Fruit fly (Drosophila melanogaster) whole organism, wandering third instar larva: ENCODE measurements around the gene ct.

Experiments used
- CG32264 ChIP-seq: fragments of 200-800 bp; sonication (Bioruptor generic); optimal IDR thresholded peaks from 2 replicates; lab custom pipeline; 2016; ENCODE audit warnings: missing biosample characterization, missing genetic modification characterization
- CrebA ChIP-seq: fragments of 200-800 bp; sonication (Bioruptor generic); optimal IDR thresholded peaks from 2 replicates; lab custom pipeline; 2016; ENCODE audit warnings: missing biosample characterization, mild to moderate bottlenecking, missing genetic modification characterization, borderline replicate concordance
- Dfd ChIP-seq: fragments of >200 bp; optimal IDR thresholded peaks from 2 replicates; lab custom pipeline; 2017; ENCODE audit warnings: missing biosample characterization, missing genetic modification characterization
- Dif ChIP-seq: fragments of 200-275, 200-300 bp; sonication (Bioruptor generic); optimal IDR thresholded peaks from 2 replicates; lab custom pipeline; 2018; ENCODE audit warnings: missing biosample characterization, missing genetic modification characterization; ENCODE audit not compliant: partially characterized antibody
- GATAd ChIP-seq: sonication (Bioruptor generic); optimal IDR thresholded peaks from 2 replicates; lab custom pipeline; 2016; ENCODE audit warnings: missing biosample characterization, missing genetic modification characterization
- HLH106 ChIP-seq: fragments of 200-800 bp; optimal IDR thresholded peaks from 3 replicates; lab custom pipeline; 2019; ENCODE audit warnings: missing biosample characterization, mild to moderate bottlenecking, missing genetic modification characterization, moderate library complexity
- Hnf4 ChIP-seq: fragments of 200-800 bp; sonication (Bioruptor generic); optimal IDR thresholded peaks from 2 replicates; lab custom pipeline; 2016; ENCODE audit warnings: missing biosample characterization, mild to moderate bottlenecking, missing genetic modification characterization
- Hr78 ChIP-seq: fragments of >200 bp; optimal IDR thresholded peaks from 2 replicates; lab custom pipeline; 2017; ENCODE audit warnings: missing biosample characterization, missing genetic modification characterization
- Hr83 ChIP-seq: fragments of 200-300 bp; sonication (Bioruptor generic); optimal IDR thresholded peaks from 2 replicates; lab custom pipeline; 2016; ENCODE audit warnings: missing biosample characterization, mild to moderate bottlenecking, missing genetic modification characterization, moderate library complexity; ENCODE audit not compliant: poor library complexity, severe bottlenecking
- Jra ChIP-seq: sonication (Bioruptor generic); optimal IDR thresholded peaks from 2 replicates; lab custom pipeline; 2016; ENCODE audit warnings: missing biosample characterization, missing genetic modification characterization
- Mio ChIP-seq: sonication (Bioruptor generic); optimal IDR thresholded peaks from 2 replicates; lab custom pipeline; 2016; ENCODE audit warnings: missing biosample characterization, missing genetic modification characterization
- N ChIP-seq: fragments of >200 bp; optimal IDR thresholded peaks from 2 replicates; lab custom pipeline; 2018; ENCODE audit warnings: missing biosample characterization, missing external identifiers, missing genetic modification characterization
- Rel ChIP-seq, 2 experiments: fragments of 200-800 bp; sonication (Bioruptor generic) in 1 of 2; optimal IDR thresholded peaks; 2 replicates in 1 of 2; 3 replicates in 1 of 2; lab custom pipeline; 2016 to 2019; ENCODE audit warnings: mild to moderate bottlenecking in 2 of 2, missing biosample characterization in 2 of 2, missing genetic modification characterization in 2 of 2, moderate library complexity in 1 of 2
- Sp1 ChIP-seq: fragments of 200-800 bp; sonication (Bioruptor generic); optimal IDR thresholded peaks from 3 replicates; lab custom pipeline; 2019; ENCODE audit warnings: missing biosample characterization, mild to moderate bottlenecking, missing genetic modification characterization, moderate library complexity
- Vsx2 ChIP-seq: fragments of 200-300, 225-300 bp; sonication (Bioruptor generic); optimal IDR thresholded peaks from 2 replicates; lab custom pipeline; 2018; ENCODE audit warnings: missing biosample characterization, missing genetic modification characterization; ENCODE audit not compliant: partially characterized antibody
- brk ChIP-seq: fragments of 200-800 bp; sonication (Bioruptor generic); optimal IDR thresholded peaks from 2 replicates; lab custom pipeline; 2016; ENCODE audit warnings: missing biosample characterization, mild to moderate bottlenecking, missing genetic modification characterization
- dl ChIP-seq, 2 experiments: fragments of 175-275, 200-275 bp in 1 of 2; fragments of 200-275 bp in 1 of 2; sonication (Bioruptor generic); optimal IDR thresholded peaks; lab custom pipeline; 2018; ENCODE audit warnings: mild to moderate bottlenecking in 2 of 2, missing biosample characterization in 2 of 2, missing genetic modification characterization in 2 of 2, moderate library complexity in 2 of 2; ENCODE audit not compliant: partially characterized antibody in 2 of 2, insufficient read depth in 1 of 2
- h ChIP-seq: fragments of 200-800 bp; sonication (Bioruptor generic); optimal IDR thresholded peaks from 3 replicates; lab custom pipeline; 2016; ENCODE audit warnings: missing biosample characterization, mild to moderate bottlenecking, missing genetic modification characterization
- jim ChIP-seq: fragments of 175-275, 200-325 bp; sonication (Bioruptor generic); optimal IDR thresholded peaks from 2 replicates; lab custom pipeline; 2016; ENCODE audit warnings: missing biosample characterization, mild to moderate bottlenecking, missing genetic modification characterization
- lola ChIP-seq: fragments of >200 bp; optimal IDR thresholded peaks from 2 replicates; lab custom pipeline; 2017; ENCODE audit warnings: missing biosample characterization, missing genetic modification characterization
- pan ChIP-seq: fragments of >200 bp; optimal IDR thresholded peaks from 2 replicates; lab custom pipeline; 2017
- psq ChIP-seq: fragments of 200-800 bp; sonication (Bioruptor generic); optimal IDR thresholded peaks from 3 replicates; lab custom pipeline; 2017; ENCODE audit warnings: missing biosample characterization, mild to moderate bottlenecking, missing genetic modification characterization, moderate library complexity
- rgr ChIP-seq: fragments of 200-800 bp; sonication (Bioruptor generic); optimal IDR thresholded peaks from 3 replicates; lab custom pipeline; 2016; ENCODE audit warnings: missing biosample characterization, mild to moderate bottlenecking, missing genetic modification characterization
- sage ChIP-seq: fragments of 200-800 bp; sonication (Bioruptor generic); optimal IDR thresholded peaks from 2 replicates; lab custom pipeline; 2016; ENCODE audit warnings: missing biosample characterization, mild to moderate bottlenecking, missing genetic modification characterization
- sv ChIP-seq: fragments of 200-800 bp; sonication (Bioruptor generic); optimal IDR thresholded peaks from 3 replicates; lab custom pipeline; 2016; ENCODE audit warnings: missing biosample characterization, missing genetic modification characterization
- usp ChIP-seq: fragments of >200 bp; optimal IDR thresholded peaks from 2 replicates; lab custom pipeline; 2017; ENCODE audit warnings: missing biosample characterization, missing genetic modification characterization
- woc ChIP-seq: sonication (Bioruptor generic); optimal IDR thresholded peaks from 2 replicates; lab custom pipeline; 2016; ENCODE audit warnings: missing biosample characterization, mild to moderate bottlenecking, missing genetic modification characterization

Gene ct

dm6 chrX:7625224-7625623 is 17.0 kb downstream of the ct start:
- no peak for TF ChIP-seq Hr83 (GFP tag; lab: Kevin White, UChicago)

dm6 chrX:7626847-7627497 is 18.7 kb downstream of the ct start:
- TF ChIP-seq Rel (GFP tag; optimal IDR thresholded peaks at IDR 0.05; lab: Kevin White, UChicago): no peak
- TF ChIP-seq Rel (tag; optimal IDR thresholded peaks at IDR 0.05; lab: Kevin White, UChicago): no peak
- peak; percentile 28 for TF ChIP-seq Vsx2 (GFP tag; lab: Kevin White, UChicago)
- no peak for TF ChIP-seq lola (GFP tag; lab: Kevin White, UChicago)
- no peak for TF ChIP-seq Hr78 (GFP tag; lab: Kevin White, UChicago)
- TF ChIP-seq brk (GFP tag; lab: Kevin White, UChicago): no peak
- peak; percentile 17 for TF ChIP-seq psq (GFP tag; lab: Kevin White, UChicago)
- TF ChIP-seq Dif (GFP tag; lab: Kevin White, UChicago): peak; percentile 42
- TF ChIP-seq jim (GFP tag; lab: Kevin White, UChicago): peak; percentile 15
- peak; percentile 35 to 49 for TF ChIP-seq dl (GFP tag; optimal IDR thresholded peaks at IDR 0.05; lab: Kevin White, UChicago; ENCODE audit: insufficient read depth in 1 of 2, partially characterized antibody in 2 of 2)
- TF ChIP-seq N: peak; percentile 54
- peak; percentile 15 for TF ChIP-seq Sp1 (GFP tag; lab: Kevin White, UChicago)

- no peak for TF ChIP-seq rgr (GFP tag; lab: Kevin White, UChicago)
- TF ChIP-seq psq (GFP tag; lab: Kevin White, UChicago): no peak
- TF ChIP-seq CG32264: no peak
- no peak for TF ChIP-seq h (GFP tag; lab: Kevin White, UChicago)
- TF ChIP-seq usp (GFP tag; lab: Kevin White, UChicago): no peak
- TF ChIP-seq lola (GFP tag; lab: Kevin White, UChicago): no peak
- no peak for TF ChIP-seq Sp1 (GFP tag; lab: Kevin White, UChicago)
- TF ChIP-seq HLH106: no peak
Observed at dm6 chrX:7628344-7628743, 20.1 kb downstream of the ct start.

- TF ChIP-seq jim (GFP tag; lab: Kevin White, UChicago) (no peak), pan (no peak), usp (GFP tag; lab: Kevin White, UChicago) (no peak), Hnf4 (no peak), Dfd (GFP tag; lab: Kevin White, UChicago) (no peak), brk (GFP tag; lab: Kevin White, UChicago) (no peak)
- TF ChIP-seq, all 38 proteins: peak for 0
Observed at dm6 chrX:7628826-7629576, 20.8 kb downstream of the ct start.

- TF ChIP-seq sage (GFP tag; lab: Kevin White, UChicago) (no peak), HLH106 (no peak), GATAd (GFP tag; lab: Kevin White, UChicago) (no peak), sv (GFP tag; lab: Kevin White, UChicago) (no peak), rgr (GFP tag; lab: Kevin White, UChicago) (no peak), Mio (GFP tag; lab: Kevin White, UChicago) (no peak), lola (GFP tag; lab: Kevin White, UChicago) (no peak), jim (GFP tag; lab: Kevin White, UChicago) (no peak), Jra (no peak), Sp1 (GFP tag; lab: Kevin White, UChicago) (no peak), woc (no peak), brk (GFP tag; lab: Kevin White, UChicago) (no peak), CrebA (GFP tag; lab: Kevin White, UChicago) (no peak), Hr83 (GFP tag; lab: Kevin White, UChicago) (no peak)
Observed at dm6 chrX:7629873-7630272, 21.6 kb downstream of the ct start.
